Fruit fly (Drosophila melanogaster) whole organism, adult: Measurements from ENCODE around the gene CG31775.

Source experiments
- CG11617 ChIP-seq: fragments of 200-800 bp; sonication (Bioruptor generic); optimal IDR thresholded peaks from 2 replicates; lab custom pipeline; 2017; ENCODE audit warnings: mild to moderate bottlenecking, missing biosample characterization, missing genetic modification reagents, missing genetic modification characterization
- CG12768 ChIP-seq: fragments of 200-800 bp; sonication (Bioruptor generic); optimal IDR thresholded peaks from 2 replicates; lab custom pipeline; 2017; ENCODE audit warnings: missing biosample characterization, missing genetic modification characterization, mild to moderate bottlenecking, moderate library complexity, missing genetic modification reagents
- CG14711 ChIP-seq: fragments of 200-800 bp; sonication (Bioruptor generic); optimal IDR thresholded peaks from 2 replicates; lab custom pipeline; 2018; ENCODE audit warnings: missing biosample characterization, mild to moderate bottlenecking, missing genetic modification characterization, moderate library complexity
- CG1620 ChIP-seq: fragments of 200-800 bp; sonication (Bioruptor generic); optimal IDR thresholded peaks from 2 replicates; lab custom pipeline; 2016; ENCODE audit warnings: missing biosample characterization, missing genetic modification characterization
- CG33017 ChIP-seq: fragments of 200-800 bp; sonication (Bioruptor generic); optimal IDR thresholded peaks from 2 replicates; lab custom pipeline; 2018; ENCODE audit warnings: missing biosample characterization, mild to moderate bottlenecking, missing genetic modification characterization, moderate library complexity
- CG5204 ChIP-seq: fragments of 200-800 bp; sonication (Bioruptor generic); optimal IDR thresholded peaks from 2 replicates; lab custom pipeline; 2016; ENCODE audit warnings: missing biosample characterization, missing genetic modification characterization
- CG7045 ChIP-seq: fragments of 200-800 bp; sonication (Bioruptor generic); optimal IDR thresholded peaks from 2 replicates; lab custom pipeline; 2017; ENCODE audit warnings: missing biosample characterization, mild to moderate bottlenecking, missing genetic modification characterization
- Clk ChIP-seq: fragments of 200-800 bp; sonication (Bioruptor generic); optimal IDR thresholded peaks from 2 replicates; lab custom pipeline; 2017; ENCODE audit warnings: missing biosample characterization, missing genetic modification characterization
- Crg-1 ChIP-seq: fragments of 200-800 bp; sonication (Bioruptor generic); optimal IDR thresholded peaks from 2 replicates; lab custom pipeline; 2016; ENCODE audit warnings: missing biosample characterization, missing genetic modification characterization
- Hr96 ChIP-seq: fragments of 200-800 bp; sonication (Bioruptor generic); optimal IDR thresholded peaks from 2 replicates; lab custom pipeline; 2016; ENCODE audit warnings: missing biosample characterization, missing genetic modification characterization
- bab1 ChIP-seq: fragments of 200-800 bp; sonication (Bioruptor generic); optimal IDR thresholded peaks from 3 replicates; lab custom pipeline; 2019; ENCODE audit warnings: missing biosample characterization, mild to moderate bottlenecking, missing genetic modification characterization, moderate library complexity
- cic ChIP-seq: fragments of 200-800 bp; sonication (Bioruptor generic); optimal IDR thresholded peaks from 2 replicates; lab custom pipeline; 2017; ENCODE audit warnings: missing biosample characterization, mild to moderate bottlenecking, missing genetic modification characterization, moderate library complexity
- cnc ChIP-seq, 2 experiments: fragments of >200 bp; optimal IDR thresholded peaks; 2 replicates each; lab custom pipeline; 2017
- kay ChIP-seq: fragments of 200-800 bp; sonication (Bioruptor generic); peaks from one replicate; lab custom pipeline; 2016; ENCODE audit warnings: missing biosample characterization, missing genetic modification characterization, borderline replicate concordance
- ovo ChIP-seq: fragments of 200-800 bp; sonication (Bioruptor generic); optimal IDR thresholded peaks from 2 replicates; lab custom pipeline; 2016; ENCODE audit warnings: missing biosample characterization, missing genetic modification characterization
- pad ChIP-seq: fragments of 200-800 bp; sonication (Bioruptor generic); optimal IDR thresholded peaks from 3 replicates; lab custom pipeline; 2017; ENCODE audit warnings: missing biosample characterization, missing genetic modification characterization, mild to moderate bottlenecking, moderate library complexity, missing genetic modification reagents
- tj ChIP-seq: fragments of 200-800 bp; sonication (Bioruptor generic); optimal IDR thresholded peaks from 3 replicates; lab custom pipeline; 2017; ENCODE audit warnings: missing biosample characterization, mild to moderate bottlenecking, missing genetic modification characterization, moderate library complexity
- toe ChIP-seq: fragments of 200-800 bp; sonication (Bioruptor generic); optimal IDR thresholded peaks from 2 replicates; lab custom pipeline; 2016; ENCODE audit warnings: missing biosample characterization, missing genetic modification characterization

The CG31775 gene

dm6 chr2L:14688274-14688840 lies 49.2 kb downstream of the CG31775 start:
- TF ChIP-seq CG11617 (GFP tag; lab: Kevin White, UChicago) (no peak), CG7045 (GFP tag; lab: Kevin White, UChicago) (no peak), CG5204 (GFP tag; lab: Kevin White, UChicago) (no peak), kay (no peak), CG12768 (no peak), cnc (optimal IDR thresholded peaks at IDR 0.05; lab: Kevin White, UChicago) (no peak), Hr96 (GFP tag; lab: Kevin White, UChicago) (no peak), toe (GFP tag; lab: Kevin White, UChicago) (no peak), cic (GFP tag; lab: Kevin White, UChicago) (no peak), pad (GFP tag; lab: Kevin White, UChicago) (no peak), CG33017 (tag; lab: Kevin White, UChicago) (no peak), Clk (no peak), CG14711 (tag; lab: Kevin White, UChicago) (no peak), ovo (GFP tag; lab: Kevin White, UChicago) (no peak), Crg-1 (no peak), tj (GFP tag; lab: Kevin White, UChicago) (no peak), CG1620 (GFP tag; lab: Kevin White, UChicago) (no peak)

- TF ChIP-seq CG11617 (GFP tag; lab: Kevin White, UChicago) (no peak), Clk (no peak), pad (GFP tag; lab: Kevin White, UChicago) (no peak), CG12768 (no peak), CG5204 (GFP tag; lab: Kevin White, UChicago) (no peak), cic (GFP tag; lab: Kevin White, UChicago) (no peak), kay (no peak), toe (GFP tag; lab: Kevin White, UChicago) (no peak), Hr96 (GFP tag; lab: Kevin White, UChicago) (no peak), cnc (optimal IDR thresholded peaks at IDR 0.05; lab: Kevin White, UChicago) (no peak), bab1 (GFP tag; lab: Kevin White, UChicago) (no peak), CG7045 (GFP tag; lab: Kevin White, UChicago) (no peak)
Measured at dm6 chr2L:14687359-14687758, 50.2 kb downstream of the CG31775 start.
